Fruit fly (Drosophila melanogaster): ENCODE data around the gene CG13625.

Gene CG13625

dm6 chr3R:24567427-24567771 lies 17.6 kb downstream of the CG13625 start (continued):
- TF ChIP-seq CG18476 (GFP tag; optimal IDR thresholded peaks at IDR 0.05), result peak; percentile 67
- no peak for TF ChIP-seq CG6791 (GFP tag; IDR thresholded peaks at IDR 0.05; ENCODE audit: partially characterized antibody)
- peak; percentile 77 for TF ChIP-seq CG6765 (GFP tag; optimal IDR thresholded peaks at IDR 0.05)
- no peak for TF ChIP-seq bigmax (GFP tag; optimal IDR thresholded peaks at IDR 0.05)
- TF ChIP-seq CG3281 (GFP tag; optimal IDR thresholded peaks at IDR 0.05), result peak; percentile 84
- no peak for TF ChIP-seq Sry-β (GFP tag; optimal IDR thresholded peaks at IDR 0.05)
- TF ChIP-seq insv (GFP tag; optimal IDR thresholded peaks at IDR 0.05), result no peak
- no peak for TF ChIP-seq ac (GFP tag; optimal IDR thresholded peaks at IDR 0.05)
- TF ChIP-seq CG18764 (GFP tag; optimal IDR thresholded peaks at IDR 0.05), result peak; percentile 76
- TF ChIP-seq Elba2 (GFP tag; optimal IDR thresholded peaks at IDR 0.05), result no peak
- TF ChIP-seq dysf (GFP tag; IDR thresholded peaks at IDR 0.05), result peak; percentile 92
- TF ChIP-seq lov (optimal IDR thresholded peaks at IDR 0.05), result no peak
- peak; percentile 74; the same call in 1 of the 3 replicates for TF ChIP-seq lov (GFP tag; IDR thresholded peaks at IDR 0.05)
- no peak for TF ChIP-seq lbe (GFP tag; optimal IDR thresholded peaks at IDR 0.05)
- no peak for TF ChIP-seq corto (GFP tag; optimal IDR thresholded peaks at IDR 0.05)
- peak; percentile 88 for TF ChIP-seq Hmr (GFP tag; optimal IDR thresholded peaks at IDR 0.05)
- peak; percentile 82 for TF ChIP-seq H2.0 (GFP tag; IDR thresholded peaks at IDR 0.05)
- peak; percentile 60 for TF ChIP-seq CG17912 (GFP tag; optimal IDR thresholded peaks at IDR 0.05)
- TF ChIP-seq CG2199 (GFP tag; IDR thresholded peaks at IDR 0.05), result peak; percentile 94
- TF ChIP-seq Fer2 (tag; optimal IDR thresholded peaks at IDR 0.05), result peak; percentile 73
- TF ChIP-seq Dp (GFP tag; optimal IDR thresholded peaks at IDR 0.05), result no peak
- peak; percentile 88 for TF ChIP-seq Nf-YA (GFP tag; IDR thresholded peaks at IDR 0.05)
- no peak for TF ChIP-seq HLH4C (GFP tag; IDR thresholded peaks at IDR 0.05; ENCODE audit: partially characterized antibody)
- TF ChIP-seq CG12659 (GFP tag; optimal IDR thresholded peaks at IDR 0.05), result peak; percentile 83
- TF ChIP-seq dati (GFP tag; IDR thresholded peaks at IDR 0.05), result peak; percentile 72; the same call in 1 of the 2 replicates
- peak; percentile 79 for TF ChIP-seq CG5180 (GFP tag; optimal IDR thresholded peaks at IDR 0.05)
- TF ChIP-seq CG11398 (GFP tag; optimal IDR thresholded peaks at IDR 0.05), result peak; percentile 85
- no peak for TF ChIP-seq hbn (GFP tag; IDR thresholded peaks at IDR 0.05; ENCODE audit: partially characterized antibody)
- peak; percentile 88 for TF ChIP-seq CG13424 (tag; optimal IDR thresholded peaks at IDR 0.05)
- peak; percentile 6 to 89 for TF ChIP-seq bsh (GFP tag; optimal IDR thresholded peaks at IDR 0.05)
- TF ChIP-seq Dad (GFP tag; optimal IDR thresholded peaks at IDR 0.05), result peak; percentile 86
- TF ChIP-seq Opbp (GFP tag; IDR thresholded peaks at IDR 0.05; ENCODE audit: partially characterized antibody), result no peak
- TF ChIP-seq caup (GFP tag; optimal IDR thresholded peaks at IDR 0.05; ENCODE audit: severe bottlenecking), result peak; percentile 87
- TF ChIP-seq nerfin-2 (GFP tag; IDR thresholded peaks at IDR 0.05; ENCODE audit: partially characterized antibody), result no peak
- peak; percentile 79 for TF ChIP-seq CG4820 (GFP tag; optimal IDR thresholded peaks at IDR 0.05)
- TF ChIP-seq C15 (GFP tag; IDR thresholded peaks at IDR 0.05), result peak; percentile 67; the same call in 1 of the 3 replicates
- TF ChIP-seq kni (GFP tag; optimal IDR thresholded peaks at IDR 0.05), result no peak
- peak; percentile 83 for TF ChIP-seq gcm2 (GFP tag; optimal IDR thresholded peaks at IDR 0.05)
- TF ChIP-seq CTCF (GFP tag; optimal IDR thresholded peaks at IDR 0.05), result peak; percentile 28
- TF ChIP-seq CG15601 (tag; optimal IDR thresholded peaks at IDR 0.05), result peak; percentile 73
- TF ChIP-seq CG17328 (GFP tag; IDR thresholded peaks at IDR 0.05), result peak; percentile 91
- peak; percentile 52 for TF ChIP-seq NFAT (GFP tag; IDR thresholded peaks at IDR 0.05)
- peak; percentile 65 for TF ChIP-seq Deaf1 (tag; optimal IDR thresholded peaks at IDR 0.05)
- no peak for TF ChIP-seq CG13287 (GFP tag; IDR thresholded peaks at IDR 0.05; ENCODE audit: partially characterized antibody)
- TF ChIP-seq tgo (GFP tag; IDR thresholded peaks at IDR 0.05), result peak; percentile 91
- TF ChIP-seq Side (GFP tag; optimal IDR thresholded peaks at IDR 0.05), result peak; percentile 88
- TF ChIP-seq CG18262 (tag; optimal IDR thresholded peaks at IDR 0.05), result peak; percentile 77
- TF ChIP-seq Hr39 (optimal IDR thresholded peaks at IDR 0.05), result no peak
- TF ChIP-seq GATAe (GFP tag; conservative IDR thresholded peaks at IDR 0.05), result peak; percentile 37; the same call in 1 of the 2 replicates
- TF ChIP-seq HLH3B (GFP tag; IDR thresholded peaks at IDR 0.05), result peak; percentile 92
- TF ChIP-seq CG9437 (GFP tag; optimal IDR thresholded peaks at IDR 0.05), result peak; percentile 77

Measured in whole organism, embryonic.